Fruit fly (Drosophila melanogaster) whole organism: ENCODE data around the gene CG15431.

Experiments
- CG8478 ChIP-seq: fragments of >200 bp; optimal IDR thresholded peaks from 2 replicates; lab custom pipeline; 2018; ENCODE audit warnings: inconsistent platforms
- Dll ChIP-seq: fragments of >200 bp; optimal IDR thresholded peaks from 2 replicates; lab custom pipeline; 2017
- EcR ChIP-seq, 2 experiments: fragments of >200 bp; optimal IDR thresholded peaks; 2 replicates each; lab custom pipeline; 2017; ENCODE audit warnings: missing biosample characterization in 2 of 2, missing genetic modification characterization in 2 of 2, missing genetic modification reagents in 2 of 2
- pan ChIP-seq: fragments of >200 bp; optimal IDR thresholded peaks from 2 replicates; lab custom pipeline; 2017
- psq ChIP-seq: fragments of >200 bp; optimal IDR thresholded peaks from 2 replicates; lab custom pipeline; 2017
- usp ChIP-seq: fragments of >200 bp; optimal IDR thresholded peaks from 2 replicates; lab custom pipeline; 2017; ENCODE audit warnings: missing biosample characterization, missing genetic modification characterization, mixed read lengths

CG15431 gene

DNA sequence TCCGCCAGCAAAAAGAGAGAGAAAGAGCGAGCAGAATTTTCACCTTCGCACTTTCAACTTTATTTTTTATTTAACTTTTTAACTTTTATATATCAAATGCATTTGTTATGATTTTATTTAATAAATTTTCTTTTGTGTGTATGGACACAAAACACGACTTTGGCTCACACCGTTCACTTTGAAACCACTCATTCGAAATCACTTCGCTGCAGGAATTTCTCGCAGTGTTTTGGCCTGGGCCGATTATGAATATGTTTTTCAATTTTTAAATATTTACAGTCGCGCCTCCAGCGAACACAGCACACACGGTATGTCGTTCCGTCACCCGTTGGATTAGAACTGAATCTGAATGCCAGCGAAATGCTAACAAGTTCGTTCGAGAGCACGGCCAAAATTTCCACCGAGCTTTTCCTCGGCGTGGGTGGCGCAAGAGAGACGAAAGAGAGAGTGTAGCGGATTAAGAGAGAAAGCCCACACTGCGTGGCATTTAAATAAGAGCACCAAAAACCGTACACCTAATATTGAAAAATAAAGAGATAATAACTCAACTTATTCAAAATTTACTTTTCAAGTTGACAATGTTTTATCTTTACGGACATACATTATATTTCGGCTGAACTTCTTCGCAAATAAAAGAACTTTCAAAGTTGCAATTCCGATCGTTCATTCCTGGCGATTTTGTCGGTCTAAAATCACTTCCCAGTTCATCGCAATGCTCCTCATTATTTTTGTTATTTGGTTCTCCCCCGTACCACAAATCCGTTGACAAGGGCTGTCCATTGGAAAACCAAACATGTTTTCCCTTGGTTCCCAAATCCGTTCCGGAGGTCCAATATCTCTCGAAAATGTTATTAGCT, at the start of gene CG15431:
Gene CG15431, minus strand, starts transcription at position 402 of the 857 bp plus-strand sequence.
- TF ChIP-seq psq (lab: Kevin White, UChicago) (no peak), Dll (lab: Kevin White, UChicago) (no peak), pan (lab: Kevin White, UChicago) (no peak), usp (GFP tag; lab: Kevin White, UChicago) (no peak), EcR (GFP tag; optimal IDR thresholded peaks at IDR 0.05; lab: Kevin White, UChicago) (no peak), CG8478 (lab: Kevin White, UChicago) (no peak)

- no peak for TF ChIP-seq EcR (GFP tag; optimal IDR thresholded peaks at IDR 0.05; lab: Kevin White, UChicago)
- TF ChIP-seq usp (GFP tag; lab: Kevin White, UChicago), result no peak
- no peak for TF ChIP-seq Dll (lab: Kevin White, UChicago)
- no peak for TF ChIP-seq CG8478 (lab: Kevin White, UChicago)
- no peak for TF ChIP-seq psq (lab: Kevin White, UChicago)
- TF ChIP-seq pan (lab: Kevin White, UChicago), result no peak
These were observed 36.9 kb upstream of the CG15431 start for dm6 chr2L:4477978-4478377.

- TF ChIP-seq Dll (lab: Kevin White, UChicago) (no peak), usp (GFP tag; lab: Kevin White, UChicago) (no peak), CG8478 (lab: Kevin White, UChicago) (no peak), psq (lab: Kevin White, UChicago) (no peak), EcR (GFP tag; optimal IDR thresholded peaks at IDR 0.05; lab: Kevin White, UChicago) (no peak), pan (lab: Kevin White, UChicago) (no peak)
These were observed 35.7 kb upstream of the CG15431 start, which contains the start of gene ine for dm6 chr2L:4476672-4477273. Gene ine (minus strand): TSS chr2L:4477022.

DNA sequence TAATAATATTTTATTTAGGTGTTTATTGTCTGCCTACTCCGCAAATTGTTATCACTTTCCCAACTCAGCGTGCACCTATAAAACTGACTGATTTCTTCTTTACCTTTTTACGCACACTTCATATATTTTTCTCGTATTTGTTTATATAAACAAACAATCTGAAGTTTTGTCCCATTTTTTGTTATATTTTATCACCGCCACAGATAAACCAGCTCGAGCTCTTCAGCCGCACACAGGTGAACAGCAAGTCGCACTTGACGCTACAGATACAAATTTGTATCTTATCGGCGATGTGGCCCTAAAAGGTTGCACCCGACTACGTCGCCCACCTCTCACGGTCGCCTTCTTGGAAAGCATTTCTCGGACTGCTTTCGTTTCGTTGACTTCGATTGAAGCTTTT, 34.3 kb upstream of the CG15431 start:
- TF ChIP-seq CG8478 (lab: Kevin White, UChicago), result no peak
- TF ChIP-seq Dll (lab: Kevin White, UChicago), result no peak
- no peak for TF ChIP-seq usp (GFP tag; lab: Kevin White, UChicago)

DNA sequence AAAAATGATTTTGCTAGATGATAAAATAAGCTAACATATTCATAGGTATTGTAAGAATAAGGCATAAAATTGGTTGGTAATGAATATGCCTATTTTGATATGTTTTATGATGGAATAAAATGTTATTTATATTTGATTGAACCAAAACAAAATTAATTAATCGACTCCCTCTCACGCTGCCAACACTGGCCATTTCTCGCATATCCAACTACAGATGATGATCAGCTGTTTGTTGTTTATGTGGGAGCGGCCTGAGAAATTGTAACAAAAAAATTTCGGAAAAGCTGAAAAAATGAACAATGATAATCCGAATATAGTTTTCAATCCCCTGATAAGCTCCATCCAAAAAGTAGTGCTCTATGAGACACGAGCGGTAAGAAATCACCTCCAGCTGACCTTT, 23.9 kb upstream of the CG15431 start, which contains the start of gene FIG4:
Gene FIG4, plus strand, starts transcription at position 229 of the 400 bp plus-strand sequence.
- TF ChIP-seq psq (lab: Kevin White, UChicago), result no peak
- TF ChIP-seq Dll (lab: Kevin White, UChicago), result no peak
- TF ChIP-seq pan (lab: Kevin White, UChicago), result no peak
- TF ChIP-seq usp (GFP tag; lab: Kevin White, UChicago), result no peak
- no peak for TF ChIP-seq CG8478 (lab: Kevin White, UChicago)
- no peak for TF ChIP-seq EcR (GFP tag; optimal IDR thresholded peaks at IDR 0.05; lab: Kevin White, UChicago)

DNA sequence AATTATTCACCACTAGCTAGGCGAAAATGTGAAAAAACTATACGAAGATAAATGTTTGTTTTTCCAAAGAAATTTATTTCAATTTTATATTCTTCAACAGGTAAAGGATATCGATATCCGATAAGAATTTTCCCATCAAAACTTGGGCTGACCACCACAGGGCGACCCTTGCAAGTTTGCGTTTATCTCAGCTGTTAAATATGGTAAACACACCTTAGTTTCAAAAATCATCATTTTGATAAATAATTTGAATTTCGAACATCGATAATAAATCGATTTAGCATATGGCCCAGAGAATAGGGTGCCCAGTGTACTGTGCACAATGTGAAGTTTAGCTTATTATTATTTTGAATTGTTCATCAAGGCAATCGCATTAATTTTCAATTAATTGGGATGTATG, 22.2 kb upstream of the CG15431 start, which contains the start of the genes CG15443 and Paris:
Gene CG15443, minus strand, starts transcription at position 125 of the 400 bp plus-strand sequence.
Gene Paris, plus strand, starts transcription at position 289 of the 400 bp plus-strand sequence.
- TF ChIP-seq Dll (lab: Kevin White, UChicago) (no peak), pan (lab: Kevin White, UChicago) (no peak), EcR (GFP tag; optimal IDR thresholded peaks at IDR 0.05; lab: Kevin White, UChicago) (no peak), usp (GFP tag; lab: Kevin White, UChicago) (no peak), psq (lab: Kevin White, UChicago) (no peak)

DNA sequence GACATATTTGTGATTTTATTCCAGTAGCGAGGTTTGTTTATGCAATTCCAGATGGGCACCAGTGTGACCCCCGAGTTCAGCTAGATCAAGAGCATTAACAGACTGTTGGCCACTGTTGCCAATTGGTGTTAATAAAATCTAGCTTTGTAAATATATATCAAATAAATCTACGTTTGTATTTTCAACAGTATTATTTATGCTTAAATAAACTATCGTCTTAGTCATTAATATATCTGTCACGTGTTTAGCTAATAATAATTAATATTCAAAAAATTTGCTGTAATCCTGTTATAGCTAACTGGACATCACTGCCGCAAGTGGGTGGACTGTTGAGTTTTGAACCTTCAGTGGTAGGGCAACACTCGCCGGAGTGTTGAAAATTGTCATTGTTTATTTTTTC, 18.5 kb upstream of the CG15431 start, which contains the start of the genes mRpL27 and CG15435:
Gene mRpL27, minus strand, starts transcription at position 96 of the 400 bp plus-strand sequence.
Gene CG15435, plus strand, starts transcription at position 187 of the 400 bp plus-strand sequence.
- TF ChIP-seq EcR (GFP tag; optimal IDR thresholded peaks at IDR 0.05; lab: Kevin White, UChicago) (no peak), psq (lab: Kevin White, UChicago) (no peak)

dm6 chr2L:4458119-4459056, 17.3 kb upstream of the CG15431 start, which contains the start of gene RpL27A:
Gene RpL27A (minus strand): TSS chr2L:4458364.
- no peak for TF ChIP-seq usp (GFP tag; lab: Kevin White, UChicago)
- no peak for TF ChIP-seq CG8478 (lab: Kevin White, UChicago)
- no peak for TF ChIP-seq pan (lab: Kevin White, UChicago)
- TF ChIP-seq EcR (GFP tag; optimal IDR thresholded peaks at IDR 0.05; lab: Kevin White, UChicago), result no peak
- TF ChIP-seq Dll (lab: Kevin White, UChicago), result no peak
- no peak for TF ChIP-seq psq (lab: Kevin White, UChicago)

DNA sequence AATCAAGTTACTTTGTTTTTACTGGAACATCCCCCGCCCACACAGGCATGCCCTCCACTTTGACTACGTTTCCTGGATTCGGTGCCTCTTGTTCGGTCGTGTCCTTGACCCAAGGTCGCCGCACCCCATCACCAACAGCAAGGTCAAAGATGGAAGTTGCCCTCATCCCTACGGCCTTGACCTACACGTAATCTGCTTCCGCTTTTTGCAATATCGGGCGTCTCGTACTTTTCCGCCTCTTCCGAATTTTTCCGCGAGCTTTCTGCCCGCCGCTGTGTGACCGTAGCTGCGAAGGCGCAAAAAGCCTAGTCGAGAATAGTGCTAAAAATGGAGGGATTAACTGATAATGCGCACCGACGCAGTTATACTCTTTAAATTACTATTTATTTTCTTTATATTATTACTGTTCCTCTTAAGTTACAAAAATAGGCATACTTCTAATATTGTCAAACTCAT, 15.5 kb upstream of the CG15431 start, which contains the start of gene Gs1l:
Gene Gs1l, minus strand, starts transcription at position 269 of the 456 bp plus-strand sequence.
- no peak for TF ChIP-seq CG8478 (lab: Kevin White, UChicago)
- no peak for TF ChIP-seq EcR (GFP tag; optimal IDR thresholded peaks at IDR 0.05; lab: Kevin White, UChicago)
- no peak for TF ChIP-seq usp (GFP tag; lab: Kevin White, UChicago)
- TF ChIP-seq pan (lab: Kevin White, UChicago), result no peak
- no peak for TF ChIP-seq Dll (lab: Kevin White, UChicago)
- no peak for TF ChIP-seq psq (lab: Kevin White, UChicago)
